Worm (Caenorhabditis elegans): ENCODE measurements around the gene C37C3.1.

Gene C37C3.1

ce11 chrV:7847170-7847569 lies 10.6 kb upstream of the C37C3.1 start, which contains the start of gene memo-1 (continued):
- no peak for TF ChIP-seq xnd-1 (tag; optimal IDR thresholded peaks at IDR 0.05)
- no peak for TF ChIP-seq let-607 (tag; optimal IDR thresholded peaks at IDR 0.05)
- TF ChIP-seq athp-1 (tag; optimal IDR thresholded peaks at IDR 0.05) = no peak

ce11 chrV:7847687-7848086 lies 10.1 kb upstream of the C37C3.1 start:
- no peak for TF ChIP-seq ZK185.1 (tag; optimal IDR thresholded peaks at IDR 0.05; ENCODE audit: poor library complexity, severe bottlenecking)
- TF ChIP-seq lsl-1 (GFP tag; optimal IDR thresholded peaks at IDR 0.05) = no peak
- no peak for TF ChIP-seq tbx-9 (tag; optimal IDR thresholded peaks at IDR 0.05; ENCODE audit: borderline replicate concordance)
- TF ChIP-seq cebp-1 (GFP tag; IDR thresholded peaks at IDR 0.05) = no peak
- TF ChIP-seq cebp-1 (tag; optimal IDR thresholded peaks at IDR 0.05) = no peak
- TF ChIP-seq Y53F4B.3 (GFP tag; IDR thresholded peaks at IDR 0.05) = no peak
- no peak for TF ChIP-seq F39B2.1 (GFP tag; IDR thresholded peaks at IDR 0.05)
- TF ChIP-seq mcd-1 (GFP tag; IDR thresholded peaks at IDR 0.05) = no peak

ce11 chrV:7848251-7848650 lies 9.5 kb upstream of the C37C3.1 start:
- no peak for TF ChIP-seq ceh-100 (GFP tag; IDR thresholded peaks at IDR 0.05)
- no peak for TF ChIP-seq cebp-2 (GFP tag; IDR thresholded peaks at IDR 0.05)
- peak; percentile 50; the same call in 1 of the 2 replicates for TF ChIP-seq dox-1 (GFP tag; IDR thresholded peaks at IDR 0.05)
- TF ChIP-seq fkh-3 (tag; optimal IDR thresholded peaks at IDR 0.05) = no peak
- peak; percentile 49 for TF ChIP-seq nhr-80 (tag; optimal IDR thresholded peaks at IDR 0.05)
- peak; percentile 10 for TF ChIP-seq mel-28 (tag; optimal IDR thresholded peaks at IDR 0.05; ENCODE audit: borderline replicate concordance)
- TF ChIP-seq mcd-1 (GFP tag; IDR thresholded peaks at IDR 0.05) = peak; percentile 24; the same call in 1 of the 2 replicates
- TF ChIP-seq attf-3 (GFP tag; conservative IDR thresholded peaks at IDR 0.05) = no peak
- no peak for TF ChIP-seq snpc-4 (GFP tag; optimal IDR thresholded peaks at IDR 0.05)
- TF ChIP-seq snpc-4 (tag; optimal IDR thresholded peaks at IDR 0.05) = peak in 1 of 4 experiments; percentile 8
- no peak for TF ChIP-seq cebp-1 (GFP tag; IDR thresholded peaks at IDR 0.05)
- TF ChIP-seq cebp-1 (tag; optimal IDR thresholded peaks at IDR 0.05) = peak; percentile 65
- TF ChIP-seq lin-40 (tag; optimal IDR thresholded peaks at IDR 0.05) = peak; percentile 10
- peak; percentile 2 for TF ChIP-seq atf-7 (tag; optimal IDR thresholded peaks at IDR 0.05)
- TF ChIP-seq zfh-2 (GFP tag; conservative IDR thresholded peaks at IDR 0.05) = peak; percentile 90
- peak; percentile 33 for TF ChIP-seq ceh-27 (GFP tag; optimal IDR thresholded peaks at IDR 0.05)
- peak; percentile 57; the same call in 1 of the 2 replicates for TF ChIP-seq egrh-3 (GFP tag; IDR thresholded peaks at IDR 0.05)
- TF ChIP-seq rpc-1 (optimal IDR thresholded peaks at IDR 0.05) = no peak
- no peak for TF ChIP-seq rpc-1 (tag; optimal IDR thresholded peaks at IDR 0.05)
- TF ChIP-seq attf-5 (GFP tag; optimal IDR thresholded peaks at IDR 0.05) = peak; percentile 19
- TF ChIP-seq efl-1 (GFP tag; optimal IDR thresholded peaks at IDR 0.05) = no peak
- no peak for TF ChIP-seq akir-1 (GFP tag; optimal IDR thresholded peaks at IDR 0.05)
- no peak for TF ChIP-seq tbx-9 (tag; optimal IDR thresholded peaks at IDR 0.05; ENCODE audit: borderline replicate concordance)
- TF ChIP-seq F49E8.2 (tag; optimal IDR thresholded peaks at IDR 0.05; ENCODE audit: insufficient read depth) = no peak
- TF ChIP-seq madf-3 (GFP tag; IDR thresholded peaks at IDR 0.05) = no peak
- TF ChIP-seq ama-1 (optimal IDR thresholded peaks at IDR 0.05) = no peak
- no peak for TF ChIP-seq ama-1 (GFP tag; optimal IDR thresholded peaks at IDR 0.05)
- peak; percentile 30; the same call in 1 of the 2 replicates for TF ChIP-seq hmg-1.2 (GFP tag; IDR thresholded peaks at IDR 0.05)

ce11 chrV:7852078-7852477 lies 5.7 kb upstream of the C37C3.1 start:
- TF ChIP-seq F49E8.2 (tag; optimal IDR thresholded peaks at IDR 0.05; ENCODE audit: insufficient read depth) (peak; percentile 73), hsf-1 (GFP tag; IDR thresholded peaks at IDR 0.05) (peak; percentile 84), attf-6 (GFP tag; IDR thresholded peaks at IDR 0.05) (peak; percentile 38; the same call in 1 of the 2 replicates), madf-6 (GFP tag; IDR thresholded peaks at IDR 0.05) (peak; percentile 29; the same call in 1 of the 2 replicates), ztf-22 (GFP tag; optimal IDR thresholded peaks at IDR 0.05) (no peak), aptf-3 (GFP tag; IDR thresholded peaks at IDR 0.05) (no peak), ekl-4 (GFP tag; IDR thresholded peaks at IDR 0.05) (0 out of 2 replicates have a peak, but pooled peaks have one; percentile 56)
